Fruit fly (Drosophila melanogaster) whole organism, embryonic: Measurements from ENCODE around the gene Eig71Ec.

Experiments
- CG10565 ChIP-seq: fragments of 200-800 bp; sonication (Bioruptor generic); optimal IDR thresholded peaks from 3 replicates; lab custom pipeline; 2016; ENCODE audit warnings: missing biosample characterization, mild to moderate bottlenecking, missing genetic modification characterization
- CG11085 ChIP-seq: fragments of 200-800 bp; sonication (Bioruptor generic); IDR thresholded peaks from 2 replicates; pipeline ENCODE4 v1.3.6; 2022; ENCODE audit warnings: missing biosample characterization, missing genetic modification characterization
- CG11093 ChIP-seq: fragments of 200-800 bp; sonication (Bioruptor generic); IDR thresholded peaks from 3 replicates; pipeline ENCODE4 v1.3.6; 2022; ENCODE audit warnings: missing biosample characterization, missing genetic modification characterization
- CG11695 ChIP-seq: fragments of 200-800 bp; sonication (Bioruptor generic); IDR thresholded peaks from 3 replicates; pipeline ENCODE4 v1.3.6; 2022; ENCODE audit warnings: missing biosample characterization, missing genetic modification characterization
- CG13296 ChIP-seq: fragments of 200-800 bp; sonication (Bioruptor generic); optimal IDR thresholded peaks from 3 replicates; lab custom pipeline; 2018; ENCODE audit warnings: missing biosample characterization, mild to moderate bottlenecking, missing genetic modification characterization
- CG14441 ChIP-seq: fragments of 200-800 bp; sonication (Bioruptor generic); IDR thresholded peaks from 2 replicates; pipeline ENCODE4 v1.3.6; 2022; ENCODE audit warnings: missing biosample characterization, missing genetic modification characterization
- CG15011 ChIP-seq: fragments of 200-800 bp; sonication (Bioruptor generic); optimal IDR thresholded peaks from 3 replicates; lab custom pipeline; 2018; ENCODE audit warnings: missing biosample characterization, mild to moderate bottlenecking, missing genetic modification characterization
- CG15479 ChIP-seq: fragments of 200-800 bp; sonication (Bioruptor generic); optimal IDR thresholded peaks from 3 replicates; lab custom pipeline; 2019; ENCODE audit warnings: missing biosample characterization, mild to moderate bottlenecking, missing genetic modification characterization, moderate library complexity
- CG17385 ChIP-seq: fragments of 200-800 bp; sonication (Bioruptor generic); optimal IDR thresholded peaks from 3 replicates; lab custom pipeline; 2018; ENCODE audit warnings: missing biosample characterization, mild to moderate bottlenecking, missing genetic modification characterization
- CG17802 ChIP-seq: fragments of 200-800 bp; sonication (Bioruptor generic); optimal IDR thresholded peaks from 2 replicates; lab custom pipeline; 2018; ENCODE audit warnings: missing biosample characterization, mild to moderate bottlenecking, missing genetic modification characterization, moderate library complexity
- CG1832 ChIP-seq: fragments of 200-800 bp; sonication (Bioruptor generic); optimal IDR thresholded peaks from 2 replicates; lab custom pipeline; 2017; ENCODE audit warnings: missing biosample characterization, mild to moderate bottlenecking, missing genetic modification characterization, inconsistent platforms
- CG2116 ChIP-seq: fragments of 200-800 bp; sonication (Bioruptor generic); optimal IDR thresholded peaks from 3 replicates; lab custom pipeline; 2018; ENCODE audit warnings: missing biosample characterization, mild to moderate bottlenecking, missing genetic modification characterization
- CG2120 ChIP-seq: fragments of 200-800 bp; sonication (Bioruptor generic); optimal IDR thresholded peaks from 3 replicates; lab custom pipeline; 2016; ENCODE audit warnings: missing biosample characterization, missing genetic modification characterization
- CG3838 ChIP-seq: fragments of 200-800 bp; sonication (Bioruptor generic); optimal IDR thresholded peaks from 3 replicates; lab custom pipeline; 2016; ENCODE audit warnings: missing biosample characterization, missing genetic modification characterization
- CG3995 ChIP-seq: fragments of 200-800 bp; sonication (Bioruptor generic); optimal IDR thresholded peaks from 3 replicates; lab custom pipeline; 2016; ENCODE audit warnings: missing biosample characterization, missing genetic modification characterization
- CG4424 ChIP-seq: fragments of 200-800 bp; sonication (Bioruptor generic); optimal IDR thresholded peaks from 3 replicates; lab custom pipeline; 2016; ENCODE audit warnings: missing biosample characterization, missing genetic modification characterization
- CG7963 ChIP-seq: fragments of 200-800 bp; sonication (Bioruptor generic); IDR thresholded peaks from 3 replicates; pipeline ENCODE4 v1.3.6; 2022; ENCODE audit warnings: missing biosample characterization, missing genetic modification characterization; ENCODE audit not compliant: partially characterized antibody
- Eip74EF ChIP-seq, 2 experiments: fragments of 200-800 bp in 1 of 2; fragments of >200 bp in 1 of 2; sonication (Bioruptor generic) in 1 of 2; optimal IDR thresholded peaks; 2 replicates each; lab custom pipeline; 2017 to 2019; ENCODE audit warnings: missing biosample characterization in 2 of 2, missing genetic modification characterization in 2 of 2, mild to moderate bottlenecking in 1 of 2, moderate library complexity in 1 of 2
- H15 ChIP-seq: fragments of 200-800 bp; sonication (Bioruptor generic); IDR thresholded peaks from 3 replicates; pipeline ENCODE4 v1.3.6; 2022; ENCODE audit warnings: missing biosample characterization, missing genetic modification characterization
- HLH3B ChIP-seq: fragments of 200-800 bp; sonication (Bioruptor generic); IDR thresholded peaks from 2 replicates; pipeline ENCODE4 v1.3.6; 2022; ENCODE audit warnings: missing biosample characterization, missing genetic modification characterization
- Pdp1 ChIP-seq, 2 experiments: fragments of 200-800 bp; sonication (Bioruptor generic); optimal IDR thresholded peaks; 3 replicates each; lab custom pipeline; 2016; ENCODE audit warnings: missing biosample characterization in 2 of 2, missing genetic modification characterization in 2 of 2, mild to moderate bottlenecking in 1 of 2, moderate library complexity in 1 of 2
- Sry-δ ChIP-seq: fragments of 200-800 bp; sonication (Bioruptor generic); optimal IDR thresholded peaks from 2 replicates; lab custom pipeline; 2016; ENCODE audit warnings: missing biosample characterization, missing genetic modification characterization
- Stat92E ChIP-seq, 3 experiments: fragments of >200 bp in 2 of 3; fragments of 200-800 bp in 1 of 3; sonication (Bioruptor generic) in 1 of 3; optimal IDR thresholded peaks; 2 replicates each; lab custom pipeline; 2017 to 2019; ENCODE audit warnings: missing biosample characterization in 3 of 3, missing genetic modification characterization in 3 of 3, mild to moderate bottlenecking in 1 of 3, moderate library complexity in 1 of 3
- YL-1 ChIP-seq: fragments of 200-800 bp; sonication (Bioruptor generic); optimal IDR thresholded peaks from 3 replicates; lab custom pipeline; 2017; ENCODE audit warnings: missing biosample characterization, mild to moderate bottlenecking, missing genetic modification characterization
- amos ChIP-seq: fragments of 200-800 bp; sonication (Bioruptor generic); IDR thresholded peaks from 2 replicates; pipeline ENCODE4 v1.3.6; 2022; ENCODE audit warnings: missing biosample characterization, missing genetic modification characterization; ENCODE audit not compliant: partially characterized antibody
- bowl ChIP-seq: fragments of 200-800 bp; sonication (Bioruptor generic); IDR thresholded peaks from 2 replicates; pipeline ENCODE4 v1.3.6; 2022; ENCODE audit warnings: missing biosample characterization, missing genetic modification characterization
- chinmo ChIP-seq: fragments of 200-800 bp; sonication (Bioruptor generic); IDR thresholded peaks from 4 replicates; pipeline ENCODE4 v1.3.6; 2022; ENCODE audit warnings: missing biosample characterization, missing genetic modification characterization; ENCODE audit not compliant: partially characterized antibody
- ci ChIP-seq: fragments of 200-800 bp; sonication (Bioruptor generic); IDR thresholded peaks from 3 replicates; pipeline ENCODE4 v1.3.6; 2022; ENCODE audit warnings: missing biosample characterization, missing genetic modification characterization
- croc ChIP-seq: fragments of 200-800 bp; sonication (Bioruptor generic); conservative IDR thresholded peaks from 3 replicates; pipeline ENCODE4 v1.3.6; 2022; ENCODE audit warnings: missing biosample characterization, missing genetic modification characterization
- dan ChIP-seq: fragments of 200-800 bp; sonication (Bioruptor generic); IDR thresholded peaks from 2 replicates; pipeline ENCODE4 v1.3.6; 2022; ENCODE audit warnings: missing biosample characterization, missing genetic modification characterization
- en ChIP-seq: fragments of 200-800 bp; sonication (Bioruptor generic); optimal IDR thresholded peaks from 2 replicates; lab custom pipeline; 2016; ENCODE audit warnings: missing biosample characterization, missing genetic modification characterization
- fd102C ChIP-seq: fragments of 200-800 bp; sonication (Bioruptor generic); optimal IDR thresholded peaks from 2 replicates; lab custom pipeline; 2018; ENCODE audit warnings: missing biosample characterization, mild to moderate bottlenecking, missing genetic modification characterization, moderate library complexity
- gcm ChIP-seq: fragments of 200-800 bp; sonication (Bioruptor generic); optimal IDR thresholded peaks from 2 replicates; lab custom pipeline; 2019; ENCODE audit warnings: missing biosample characterization, mild to moderate bottlenecking, missing genetic modification characterization, moderate library complexity
- gem ChIP-seq: fragments of 200-800 bp; sonication (Bioruptor generic); optimal IDR thresholded peaks from 2 replicates; lab custom pipeline; 2019; ENCODE audit warnings: missing biosample characterization, mild to moderate bottlenecking, missing genetic modification characterization, moderate library complexity
- ham ChIP-seq: fragments of 200-800 bp; sonication (Bioruptor generic); IDR thresholded peaks from 2 replicates; pipeline ENCODE4 v1.3.6; 2022; ENCODE audit warnings: missing biosample characterization, missing genetic modification characterization
- lbe ChIP-seq: fragments of 200-800 bp; sonication (Bioruptor generic); optimal IDR thresholded peaks from 2 replicates; lab custom pipeline; 2016; ENCODE audit warnings: missing biosample characterization, mild to moderate bottlenecking, missing genetic modification characterization
- nerfin-1 ChIP-seq: fragments of 200-800 bp; sonication (Bioruptor generic); optimal IDR thresholded peaks from 3 replicates; lab custom pipeline; 2019; ENCODE audit warnings: missing biosample characterization, mild to moderate bottlenecking, missing genetic modification characterization, moderate library complexity
- nerfin-2 ChIP-seq: fragments of 200-800 bp; sonication (Bioruptor generic); IDR thresholded peaks from 2 replicates; pipeline ENCODE4 v1.3.6; 2022; ENCODE audit warnings: missing biosample characterization, missing genetic modification characterization; ENCODE audit not compliant: partially characterized antibody
- odd ChIP-seq: fragments of 200-800 bp; sonication (Bioruptor generic); optimal IDR thresholded peaks from 2 replicates; lab custom pipeline; 2017; ENCODE audit warnings: missing biosample characterization, mild to moderate bottlenecking, missing genetic modification characterization
- rib ChIP-seq: fragments of 200-800 bp; sonication (Bioruptor generic); IDR thresholded peaks from 2 replicates; pipeline ENCODE4 v1.3.6; 2022; ENCODE audit warnings: missing biosample characterization, missing genetic modification characterization
- row ChIP-seq: fragments of 200-800 bp; sonication (Bioruptor generic); IDR thresholded peaks from 3 replicates; pipeline ENCODE4 v1.3.6; 2022; ENCODE audit warnings: missing biosample characterization, missing genetic modification characterization
- so ChIP-seq: fragments of 200-800 bp; sonication (Bioruptor generic); IDR thresholded peaks from 3 replicates; pipeline ENCODE4 v1.3.6; 2022; ENCODE audit warnings: missing biosample characterization, missing genetic modification characterization
- sug ChIP-seq: fragments of 200-800 bp; optimal IDR thresholded peaks from 2 replicates; lab custom pipeline; 2019; ENCODE audit warnings: missing biosample characterization, mild to moderate bottlenecking, missing genetic modification characterization, moderate library complexity
- tup ChIP-seq: fragments of 200-800 bp; sonication (Bioruptor generic); optimal IDR thresholded peaks from 2 replicates; lab custom pipeline; 2016; ENCODE audit warnings: missing biosample characterization, mild to moderate bottlenecking, missing genetic modification characterization, moderate library complexity
- vfl ChIP-seq: fragments of 200-800 bp; sonication (Bioruptor generic); optimal IDR thresholded peaks from 2 replicates; lab custom pipeline; 2016; ENCODE audit warnings: missing biosample characterization, missing genetic modification characterization
- z ChIP-seq: fragments of 200-800 bp; sonication (Bioruptor generic); IDR thresholded peaks from 3 replicates; pipeline ENCODE4 v1.3.6; 2022; ENCODE audit warnings: missing biosample characterization, missing genetic modification characterization
- zen ChIP-seq: fragments of 200-800 bp; sonication (Bioruptor generic); optimal IDR thresholded peaks from 3 replicates; lab custom pipeline; 2018; ENCODE audit warnings: missing biosample characterization, mild to moderate bottlenecking, missing genetic modification characterization, moderate library complexity
- zfh2 ChIP-seq: fragments of 200-800 bp; sonication (Bioruptor generic); optimal IDR thresholded peaks from 2 replicates; lab custom pipeline; 2016; ENCODE audit warnings: missing biosample characterization, missing genetic modification characterization

The Eig71Ec gene

DNA sequence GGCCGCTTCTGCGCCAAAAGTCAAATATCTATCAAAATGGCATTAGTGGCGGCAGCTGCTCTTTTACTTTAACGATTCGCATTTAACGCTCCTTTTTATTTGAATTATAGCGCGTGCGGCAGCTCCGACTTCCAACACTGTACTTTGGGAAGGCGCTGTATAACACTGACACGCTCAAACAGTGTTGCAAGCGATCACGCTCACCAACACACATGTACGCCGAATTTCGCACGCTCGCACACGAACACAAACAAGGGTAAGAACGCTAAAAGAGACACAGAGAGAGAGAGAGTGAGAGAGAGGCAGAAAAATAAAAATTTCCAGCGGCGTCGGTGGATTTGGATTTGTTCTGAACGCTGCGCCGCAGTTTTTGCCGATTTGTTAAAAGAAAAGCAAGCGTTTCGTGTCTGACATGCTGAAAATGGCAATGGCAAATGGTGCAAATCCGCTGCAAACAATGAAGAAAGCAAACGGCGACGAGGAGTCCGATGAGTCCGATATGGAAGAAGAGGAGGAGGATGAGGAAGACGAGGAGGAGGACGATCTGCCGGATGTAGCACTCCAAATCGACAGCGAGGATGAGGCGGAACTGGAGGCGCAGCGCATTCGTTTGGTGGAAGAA is 32.3 kb downstream of the Eig71Ec start, which contains the start of gene Phs (continued):
- TF ChIP-seq tup (GFP tag; lab: Kevin White, UChicago) (peak; percentile 73), zen (tag; lab: Kevin White, UChicago) (peak; percentile 11), ci (GFP tag; lab: Robert Waterston, UW) (peak; percentile 87), so (peak; percentile 68; the same call in 2 of the 3 replicates), nerfin-1 (tag; lab: Kevin White, UChicago) (peak; percentile 49), rib (peak; percentile 97), gem (peak; percentile 29), CG3995 (GFP tag; lab: Kevin White, UChicago) (peak; percentile 44), CG7963 (no peak), CG11695 (peak; percentile 43; the same call in 1 of the 3 replicates), CG17385 (GFP tag; lab: Kevin White, UChicago) (peak; percentile 55), HLH3B (GFP tag; lab: Robert Waterston, UW) (peak; percentile 70), zfh2 (GFP tag; lab: Kevin White, UChicago) (peak; percentile 94), vfl (GFP tag; lab: Kevin White, UChicago) (peak; percentile 90), YL-1 (GFP tag; lab: Kevin White, UChicago) (peak; percentile 77), CG15011 (GFP tag; lab: Kevin White, UChicago) (peak; percentile 19), CG17802 (tag; lab: Kevin White, UChicago) (peak; percentile 74), bowl (GFP tag; lab: Robert Waterston, UW) (peak; percentile 28; the same call in 1 of the 2 replicates), gcm (GFP tag; lab: Kevin White, UChicago) (peak; percentile 13), CG4424 (GFP tag; lab: Kevin White, UChicago) (peak; percentile 83), en (GFP tag; lab: Kevin White, UChicago) (peak; percentile 65), CG11093 (GFP tag; lab: Robert Waterston, UW) (no peak), CG13296 (GFP tag; lab: Kevin White, UChicago) (peak; percentile 53), CG15479 (peak; percentile 20), Sry-δ (GFP tag; lab: Kevin White, UChicago) (peak; percentile 59), row (0 out of 3 replicates have a peak, but pooled peaks have one; percentile 37), dan (GFP tag; lab: Robert Waterston, UW) (no peak), amos (GFP tag; lab: Robert Waterston, UW) (peak; percentile 59), croc (peak; percentile 54), CG2116 (peak; percentile 91), ham (GFP tag; lab: Robert Waterston, UW) (no peak), CG1832 (GFP tag; lab: Kevin White, UChicago) (no peak), CG11085 (peak; percentile 88), CG3838 (peak; percentile 61), CG10565 (GFP tag; lab: Kevin White, UChicago) (no peak), sug (tag; lab: Kevin White, UChicago) (peak; percentile 59), CG2120 (GFP tag; lab: Kevin White, UChicago) (peak; percentile 93), H15 (GFP tag; lab: Robert Waterston, UW) (peak; percentile 82), Eip74EF (GFP tag; optimal IDR thresholded peaks at IDR 0.05; lab: Kevin White, UChicago) (no peak), lbe (GFP tag; lab: Kevin White, UChicago) (peak; percentile 84), chinmo (GFP tag; lab: Robert Waterston, UW) (peak; percentile 82; the same call in 1 of the 4 replicates), odd (GFP tag; lab: Kevin White, UChicago) (no peak), fd102C (GFP tag; lab: Kevin White, UChicago) (peak; percentile 22), Stat92E (GFP tag; optimal IDR thresholded peaks at IDR 0.05; lab: Kevin White, UChicago) (peak in 1 of 3 experiments; percentile 1), z (GFP tag; lab: Robert Waterston, UW) (peak; percentile 42; the same call in 1 of the 3 replicates), nerfin-2 (no peak), CG14441 (GFP tag; lab: Robert Waterston, UW) (peak; percentile 65), Pdp1 (GFP tag; optimal IDR thresholded peaks at IDR 0.05; lab: Kevin White, UChicago) (peak; percentile 69 to 87)
